Worm (Caenorhabditis elegans) whole organism, L4 larva: Measurements from ENCODE around the gene nhr-58.
A peak's percentile ranks its signal among the peaks of the same experiment; 100 is the strongest.

ENCODE experiments used
- D1046.2 ChIP-seq: fragments of 200-800 bp; sonication (Bioruptor generic); IDR thresholded peaks from 2 replicates; pipeline ENCODE4 v1.3.6; 2022; ENCODE audit warnings: missing genetic modification characterization, missing compliant biosample characterization
- F37D6.2 ChIP-seq: sonication (generic microtip); optimal IDR thresholded peaks from 2 replicates; lab custom pipeline; 2016; ENCODE audit warnings: mild to moderate bottlenecking, missing genetic modification characterization, missing compliant biosample characterization
- F44E2.7 ChIP-seq: fragments of 200-800 bp; sonication (Bioruptor generic); IDR thresholded peaks from 2 replicates; pipeline ENCODE4 v2.1.2; 2022; ENCODE audit warnings: missing genetic modification characterization, missing compliant biosample characterization
- Y105C5A.15 ChIP-seq: fragments of 200-800 bp; sonication (Bioruptor generic); IDR thresholded peaks from 2 replicates; pipeline ENCODE4 v1.3.6; 2022; ENCODE audit warnings: missing genetic modification characterization, missing compliant biosample characterization
- Y48G9A.11 ChIP-seq: fragments of 200-800 bp; sonication (Bioruptor generic); IDR thresholded peaks from 2 replicates; pipeline ENCODE4 v1.3.6; 2022; ENCODE audit warnings: missing genetic modification reagents, missing genetic modification characterization, missing compliant biosample characterization
- aha-1 ChIP-seq: fragments of 150-350 bp; peaks from one replicate; lab custom pipeline; 2014; ENCODE audit warnings: missing biosample characterization, missing genetic modification characterization
- attf-4 ChIP-seq: sonication (generic microtip); optimal IDR thresholded peaks from 3 replicates; lab custom pipeline; 2017; ENCODE audit warnings: missing biosample characterization, missing genetic modification characterization
- ceh-20 ChIP-seq: fragments of 200-800 bp; sonication (Bioruptor generic); IDR thresholded peaks from 2 replicates; pipeline ENCODE4 v1.3.6; 2022; ENCODE audit warnings: missing genetic modification reagents, missing genetic modification characterization, missing compliant biosample characterization
- ceh-28 ChIP-seq: fragments of 150-350 bp; optimal IDR thresholded peaks from 2 replicates; lab custom pipeline; 2014; ENCODE audit warnings: missing biosample characterization, missing genetic modification reagents, missing genetic modification characterization
- ceh-32 ChIP-seq: sonication (generic microtip); optimal IDR thresholded peaks from 2 replicates; lab custom pipeline; 2016; ENCODE audit warnings: mild to moderate bottlenecking, missing genetic modification characterization, missing compliant biosample characterization; ENCODE audit not compliant: poor library complexity
- ceh-62 ChIP-seq: sonication (generic microtip); optimal IDR thresholded peaks from 2 replicates; lab custom pipeline; 2017; ENCODE audit warnings: missing biosample characterization, missing genetic modification characterization
- ceh-82 ChIP-seq: sonication (generic microtip); optimal IDR thresholded peaks from 2 replicates; lab custom pipeline; 2017; ENCODE audit warnings: missing biosample characterization, missing genetic modification characterization
- egl-27 ChIP-seq: sonication (generic microtip); optimal IDR thresholded peaks from 3 replicates; lab custom pipeline; 2017; ENCODE audit warnings: missing biosample characterization, missing genetic modification reagents, missing genetic modification characterization
- egl-43 ChIP-seq: fragments of 200-800 bp; sonication (Bioruptor generic); IDR thresholded peaks from 2 replicates; pipeline ENCODE4 v1.3.6; 2022; ENCODE audit warnings: missing genetic modification reagents, missing genetic modification characterization, missing compliant biosample characterization
- fkh-10 ChIP-seq: fragments of 150-350 bp; optimal IDR thresholded peaks from 2 replicates; lab custom pipeline; 2014; ENCODE audit warnings: missing biosample characterization, missing genetic modification reagents, missing genetic modification characterization
- fos-1 ChIP-seq: fragments of 150-350 bp; optimal IDR thresholded peaks from 2 replicates; lab custom pipeline; 2014; ENCODE audit warnings: missing biosample characterization, missing genetic modification characterization
- hif-1 ChIP-seq, 2 experiments: sonication (generic microtip); optimal IDR thresholded peaks; 2 replicates each; lab custom pipeline; 2016 to 2017; ENCODE audit warnings: missing compliant biosample characterization in 2 of 2, missing genetic modification characterization in 2 of 2, missing genetic modification reagents in 2 of 2, missing genotype in 2 of 2, mild to moderate bottlenecking in 1 of 2
- lim-7 ChIP-seq: fragments of 200-800 bp; sonication (Bioruptor generic); IDR thresholded peaks from 2 replicates; pipeline ENCODE4 v1.3.6; 2022; ENCODE audit warnings: missing genetic modification characterization, missing compliant biosample characterization
- lin-13 ChIP-seq: fragments of 150-350 bp; optimal IDR thresholded peaks from 2 replicates; lab custom pipeline; 2014; ENCODE audit warnings: missing biosample characterization, missing genetic modification reagents, missing genetic modification characterization
- lin-38 ChIP-seq: fragments of 200-800 bp; sonication (Bioruptor generic); IDR thresholded peaks from 2 replicates; pipeline ENCODE4 v1.3.6; 2022; ENCODE audit warnings: missing genetic modification reagents, missing genetic modification characterization, missing compliant biosample characterization
- lin-39 ChIP-seq: fragments of 150-350 bp; optimal IDR thresholded peaks from 2 replicates; lab custom pipeline; 2014; ENCODE audit warnings: missing biosample characterization, missing genetic modification reagents, missing genetic modification characterization
- madf-5 ChIP-seq, 2 experiments: fragments of 200-800 bp; sonication (Bioruptor generic); IDR thresholded peaks; 2 replicates each; pipeline ENCODE4 v1.3.6; 2022; ENCODE audit warnings: missing compliant biosample characterization in 2 of 2, missing genetic modification characterization in 2 of 2
- mxl-2 ChIP-seq: fragments of 200-800 bp; sonication (Bioruptor generic); conservative IDR thresholded peaks from 2 replicates; pipeline ENCODE4 v1.3.6; 2022; ENCODE audit warnings: missing genetic modification reagents, missing genetic modification characterization, missing compliant biosample characterization
- nhr-237 ChIP-seq: sonication (generic microtip); optimal IDR thresholded peaks from 2 replicates; lab custom pipeline; 2017; ENCODE audit warnings: missing biosample characterization, missing genetic modification characterization
- nhr-42 ChIP-seq: fragments of 200-800 bp; sonication (Bioruptor generic); IDR thresholded peaks from 2 replicates; pipeline ENCODE4 v1.3.6; 2022; ENCODE audit warnings: missing genetic modification characterization, missing compliant biosample characterization
- nhr-48 ChIP-seq: sonication (generic microtip); optimal IDR thresholded peaks from 2 replicates; lab custom pipeline; 2016; ENCODE audit warnings: mild to moderate bottlenecking, missing genetic modification characterization, missing compliant biosample characterization
- nhr-76 ChIP-seq: fragments of 150-350 bp; optimal IDR thresholded peaks from 2 replicates; lab custom pipeline; 2014; ENCODE audit warnings: missing biosample characterization, missing genetic modification characterization
- php-3 ChIP-seq: fragments of 200-800 bp; sonication (Bioruptor generic); IDR thresholded peaks from 2 replicates; pipeline ENCODE4 v1.3.6; 2022; ENCODE audit warnings: missing genetic modification reagents, missing genetic modification characterization, missing compliant biosample characterization
- rbr-2 ChIP-seq: sonication (generic microtip); optimal IDR thresholded peaks from 2 replicates; lab custom pipeline; 2016; ENCODE audit warnings: missing genotype, missing genetic modification characterization, missing compliant biosample characterization
- saeg-2 ChIP-seq: fragments of 200-800 bp; sonication (Bioruptor generic); IDR thresholded peaks from 2 replicates; pipeline ENCODE4 v1.3.6; 2022; ENCODE audit warnings: missing genetic modification reagents, missing genetic modification characterization, missing compliant biosample characterization
- snpc-4 ChIP-seq: fragments of 150-350 bp; optimal IDR thresholded peaks from 2 replicates; lab custom pipeline; 2014; ENCODE audit warnings: missing biosample characterization, missing genetic modification characterization
- zfp-2 ChIP-seq: sonication (generic microtip); optimal IDR thresholded peaks from 2 replicates; lab custom pipeline; 2016; ENCODE audit warnings: mild to moderate bottlenecking, missing genetic modification characterization, missing compliant biosample characterization
- zip-11 ChIP-seq: fragments of 200-800 bp; sonication (Bioruptor generic); IDR thresholded peaks from 2 replicates; pipeline ENCODE4 v1.3.6; 2022; ENCODE audit warnings: missing genetic modification characterization, missing compliant biosample characterization
- zip-2 ChIP-seq: fragments of 150-350 bp; optimal IDR thresholded peaks from 2 replicates; lab custom pipeline; 2014; ENCODE audit warnings: missing biosample characterization, missing genetic modification characterization
- ztf-11 ChIP-seq: fragments of 150-350 bp; optimal IDR thresholded peaks from 2 replicates; lab custom pipeline; 2014; ENCODE audit warnings: missing biosample characterization, missing genetic modification characterization
- ztf-7 ChIP-seq: fragments of 150-350 bp; optimal IDR thresholded peaks from 2 replicates; lab custom pipeline; 2014; ENCODE audit warnings: missing biosample characterization, missing genetic modification characterization

The nhr-58 gene

ce11 chrV:501230-501629 is 30.8 kb upstream of the nhr-58 start, which contains the start of gene str-256:
TSS of gene str-256 (minus strand) at chrV:501330.
- TF ChIP-seq zip-2 (tag; lab: Kevin White, UChicago) (no peak), ztf-7 (tag; lab: Kevin White, UChicago) (no peak), egl-43 (GFP tag; lab: Robert Waterston, UW) (no peak), lin-13 (no peak), hif-1 (tag; optimal IDR thresholded peaks at IDR 0.05; lab: Kevin White, UChicago) (no peak), nhr-237 (tag; lab: Kevin White, UChicago) (no peak), madf-5 (GFP tag; IDR thresholded peaks at IDR 0.05; lab: Robert Waterston, UW) (no peak), nhr-76 (tag; lab: Kevin White, UChicago) (no peak), nhr-42 (GFP tag; lab: Robert Waterston, UW) (no peak), ceh-20 (GFP tag; lab: Robert Waterston, UW) (no peak), ceh-82 (tag; lab: Kevin White, UChicago) (no peak), F37D6.2 (no peak)

DNA sequence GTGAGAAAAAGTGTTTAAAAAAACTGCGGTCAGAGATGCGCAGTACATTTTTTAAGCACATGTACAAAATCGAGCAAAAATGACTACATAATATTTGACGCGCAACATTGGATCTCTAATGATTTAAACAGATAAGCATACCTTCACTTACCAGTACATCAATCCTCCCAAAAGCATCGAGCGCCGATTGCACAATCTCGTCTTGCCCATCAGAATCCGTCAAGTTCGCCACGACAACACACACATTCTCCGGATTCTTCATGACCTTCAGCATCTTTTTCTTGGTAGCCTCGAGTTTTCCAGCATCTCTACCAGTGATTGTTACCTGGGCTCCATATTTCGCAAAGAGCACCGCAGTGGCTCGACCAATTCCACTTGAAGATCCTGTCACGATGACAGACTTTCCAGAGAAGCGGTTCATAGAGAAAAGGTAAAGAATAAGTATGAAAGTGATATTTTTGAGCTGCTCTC is 29.2 kb upstream of the nhr-58 start, which contains the start of gene T01G6.10:
Gene T01G6.10, minus strand, starts transcription at position 421 of the 471 bp plus-strand sequence.
- peak; percentile 96 for TF ChIP-seq aha-1 (tag; lab: Kevin White, UChicago)
- no peak for TF ChIP-seq lin-39 (tag; lab: Kevin White, UChicago)

DNA sequence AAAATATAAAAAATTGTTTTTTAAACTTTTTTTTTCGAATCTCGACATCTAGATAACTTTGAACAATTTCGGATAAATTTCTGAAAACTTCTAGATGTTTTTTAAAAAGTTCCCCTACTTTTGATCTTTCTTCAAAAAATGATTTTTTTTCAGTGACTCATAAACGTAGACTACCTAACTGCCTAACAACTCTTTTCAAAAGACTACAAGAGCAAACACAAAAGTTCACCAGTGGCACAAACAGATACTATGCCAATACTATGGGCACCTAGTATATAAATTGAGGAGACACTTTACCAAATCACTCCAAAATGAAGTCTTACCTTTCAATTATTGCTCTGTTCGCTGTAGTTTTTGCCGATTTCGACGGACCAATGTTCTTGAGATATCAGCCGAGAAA is 28.3 kb upstream of the nhr-58 start, which contains the start of gene srlf-35:
Gene srlf-35, plus strand, starts transcription at position 301 of the 400 bp plus-strand sequence.
- TF ChIP-seq php-3 (GFP tag; lab: Robert Waterston, UW) (no peak), saeg-2 (GFP tag; lab: Robert Waterston, UW) (no peak), egl-43 (GFP tag; lab: Robert Waterston, UW) (no peak), hif-1 (tag; optimal IDR thresholded peaks at IDR 0.05; lab: Kevin White, UChicago) (no peak), ztf-7 (tag; lab: Kevin White, UChicago) (no peak), snpc-4 (no peak), fos-1 (tag; lab: Kevin White, UChicago) (no peak), zfp-2 (no peak), ceh-62 (tag; lab: Kevin White, UChicago) (no peak), lin-38 (no peak), rbr-2 (tag; lab: Kevin White, UChicago) (no peak), zip-11 (GFP tag; lab: Robert Waterston, UW) (no peak), ceh-32 (tag; lab: Kevin White, UChicago) (no peak)

- TF ChIP-seq lim-7 (GFP tag; lab: Robert Waterston, UW), result no peak
- no peak for TF ChIP-seq Y105C5A.15 (GFP tag; lab: Robert Waterston, UW)
- no peak for TF ChIP-seq fkh-10 (GFP tag; lab: Kevin White, UChicago)
- TF ChIP-seq F44E2.7 (GFP tag; lab: Robert Waterston, UW), result no peak
- TF ChIP-seq ceh-28 (tag; lab: Kevin White, UChicago), result no peak
- TF ChIP-seq Y48G9A.11 (GFP tag; lab: Robert Waterston, UW), result no peak
- no peak for TF ChIP-seq zfp-2
- TF ChIP-seq mxl-2 (GFP tag; lab: Robert Waterston, UW), result no peak
- TF ChIP-seq attf-4 (tag; lab: Kevin White, UChicago), result no peak
- no peak for TF ChIP-seq nhr-48 (tag; lab: Kevin White, UChicago)
Measured at ce11 chrV:505191-505590, 26.9 kb upstream of the nhr-58 start, which contains the start of gene srlf-19. TSS of gene srlf-19 (plus strand) at chrV:505491.

ce11 chrV:512420-512819 is 19.6 kb upstream of the nhr-58 start, which contains the start of gene srh-37:
TSS of gene srh-37 (minus strand) at chrV:512520.
- TF ChIP-seq ztf-11 (tag; lab: Kevin White, UChicago) (no peak), nhr-76 (tag; lab: Kevin White, UChicago) (no peak), egl-27 (tag; lab: Kevin White, UChicago) (no peak), lin-39 (tag; lab: Kevin White, UChicago) (no peak), D1046.2 (GFP tag; lab: Robert Waterston, UW) (no peak)
